Fruit fly (Drosophila melanogaster): ENCODE data around the gene CG14137.
A peak's percentile ranks its signal among the peaks of the same experiment; 100 is the strongest.

Gene CG14137

dm6 chr3L:11550359-11551056, 49.4 kb downstream of the CG14137 start:
- TF ChIP-seq CG9948 (tag; optimal IDR thresholded peaks at IDR 0.05) (no peak), CG8301 (tag; optimal IDR thresholded peaks at IDR 0.05) (no peak), CG34367 (tag; optimal IDR thresholded peaks at IDR 0.05) (no peak), CG4496 (GFP tag; IDR thresholded peaks at IDR 0.05) (0 out of 3 replicates have a peak, but pooled peaks have one; percentile 10), rn (GFP tag; IDR thresholded peaks at IDR 0.05) (no peak), fd96Ca (GFP tag; IDR thresholded peaks at IDR 0.05) (no peak), Pif1B (GFP tag; optimal IDR thresholded peaks at IDR 0.05) (no peak), CG14655 (GFP tag; optimal IDR thresholded peaks at IDR 0.05) (peak; percentile 16), CG17806 (tag; optimal IDR thresholded peaks at IDR 0.05) (no peak), Pif1A (GFP tag; optimal IDR thresholded peaks at IDR 0.05) (no peak), CG32121 (GFP tag; IDR thresholded peaks at IDR 0.05) (no peak)
